Worm (Caenorhabditis elegans): Measurements from ENCODE around the gene uncp-18.

DNA sequence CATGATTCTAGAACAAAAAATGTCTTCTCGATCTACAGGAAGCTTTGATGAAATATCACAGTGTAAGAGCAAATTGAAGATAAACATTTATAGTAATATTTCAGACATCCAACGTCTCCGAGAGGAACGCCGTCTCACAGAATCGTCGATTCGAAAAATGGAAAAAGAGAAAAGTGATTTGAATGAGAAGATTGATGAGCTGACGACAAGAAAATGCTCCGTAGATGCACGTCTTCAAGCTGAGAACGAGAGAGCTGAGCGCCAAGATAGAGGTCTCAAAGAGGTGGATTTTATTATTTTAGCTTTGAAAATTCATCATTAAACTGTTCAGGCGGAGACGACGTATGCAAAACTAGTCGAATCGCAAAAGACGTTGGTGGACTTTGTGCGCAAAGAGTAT, 2.3 kb upstream of the uncp-18 start, which contains the start of gene ssna-1:
- no peak for TF ChIP-seq hmbx-1 (tag; optimal IDR thresholded peaks at IDR 0.05)
- TF ChIP-seq tbx-37 (GFP tag; conservative IDR thresholded peaks at IDR 0.05), result no peak
- TF ChIP-seq ets-7 (tag; optimal IDR thresholded peaks at IDR 0.05), result no peak
- peak; percentile 75 for TF ChIP-seq ama-1 (optimal IDR thresholded peaks at IDR 0.05)
- TF ChIP-seq pes-1 (GFP tag; IDR thresholded peaks at IDR 0.05), result no peak
- TF ChIP-seq scrt-1 (GFP tag; IDR thresholded peaks at IDR 0.05), result no peak
- TF ChIP-seq B0310.2 (tag; optimal IDR thresholded peaks at IDR 0.05), result no peak

Measured in whole organism, early embryonic.